Worm (Caenorhabditis elegans) whole organism, young adult: Measurements from ENCODE around the gene F14H3.6.
A peak's percentile ranks its signal among the peaks of the same experiment; 100 is the strongest.

Experiments used
- B0336.3 ChIP-seq: fragments of 200-800 bp; sonication (Bioruptor generic); IDR thresholded peaks from 2 replicates; pipeline ENCODE4 v1.3.6; 2022; ENCODE audit warnings: missing genetic modification characterization, missing compliant biosample characterization
- D2030.7 ChIP-seq: fragments of 200-800 bp; sonication (Bioruptor generic); IDR thresholded peaks from 2 replicates; pipeline ENCODE4 v1.3.6; 2022; ENCODE audit warnings: missing genetic modification reagents, missing genetic modification characterization, missing compliant biosample characterization
- F39B2.1 ChIP-seq: fragments of 200-800 bp; sonication (Bioruptor generic); IDR thresholded peaks from 2 replicates; pipeline ENCODE4 v1.3.6; 2022; ENCODE audit warnings: missing genetic modification reagents, missing genetic modification characterization, missing compliant biosample characterization
- F57A8.1 ChIP-seq: fragments of 200-800 bp; sonication (Bioruptor generic); optimal IDR thresholded peaks from 2 replicates; lab custom pipeline; 2018; ENCODE audit warnings: mild to moderate bottlenecking, missing genetic modification characterization, moderate library complexity, missing compliant biosample characterization
- Y56A3A.18 ChIP-seq: fragments of 200-800 bp; sonication (Bioruptor generic); IDR thresholded peaks from 2 replicates; pipeline ENCODE4 v1.3.6; 2022; ENCODE audit warnings: missing genetic modification reagents, missing genetic modification characterization, missing compliant biosample characterization
- Y95B8A.8 ChIP-seq: fragments of 200-800 bp; sonication (Bioruptor generic); IDR thresholded peaks from 2 replicates; pipeline ENCODE4 v1.3.6; 2022; ENCODE audit warnings: missing genetic modification reagents, missing genetic modification characterization, missing compliant biosample characterization
- ama-1 ChIP-seq, 3 experiments: fragments of 150-350 bp in 1 of 3; sonication (generic microtip) in 2 of 3; optimal IDR thresholded peaks; 2 replicates each; lab custom pipeline; 2014 to 2018; ENCODE audit warnings: missing biosample characterization in 2 of 3, missing genetic modification characterization in 2 of 3, missing genetic modification reagents in 2 of 3
- aptf-2 ChIP-seq: fragments of 200-800 bp; sonication (Bioruptor generic); conservative IDR thresholded peaks from 2 replicates; pipeline ENCODE4 v1.3.6; 2022; ENCODE audit warnings: missing genetic modification reagents, missing genetic modification characterization, missing compliant biosample characterization
- aptf-3 ChIP-seq: fragments of 200-800 bp; sonication (Bioruptor generic); IDR thresholded peaks from 2 replicates; pipeline ENCODE4 v1.3.6; 2022; ENCODE audit warnings: missing genetic modification characterization, missing compliant biosample characterization
- atf-7 ChIP-seq: sonication (generic microtip); optimal IDR thresholded peaks from 2 replicates; lab custom pipeline; 2017; ENCODE audit warnings: mild to moderate bottlenecking, missing genetic modification characterization, missing compliant biosample characterization
- bed-1 ChIP-seq: fragments of 200-800 bp; sonication (Bioruptor generic); IDR thresholded peaks from 2 replicates; pipeline ENCODE4 v1.3.6; 2022; ENCODE audit warnings: missing genetic modification reagents, missing genetic modification characterization, missing compliant biosample characterization
- die-1 ChIP-seq: sonication (generic microtip); optimal IDR thresholded peaks from 2 replicates; lab custom pipeline; 2016; ENCODE audit warnings: missing genotype, mild to moderate bottlenecking, missing genetic modification characterization, missing compliant biosample characterization
- dox-1 ChIP-seq: fragments of 200-800 bp; sonication (Bioruptor generic); IDR thresholded peaks from 2 replicates; pipeline ENCODE4 v1.3.6; 2022; ENCODE audit warnings: missing genetic modification reagents, missing genetic modification characterization, missing compliant biosample characterization
- egrh-3 ChIP-seq: fragments of 200-800 bp; sonication (Bioruptor generic); IDR thresholded peaks from 2 replicates; pipeline ENCODE4 v1.3.6; 2022; ENCODE audit warnings: missing genetic modification reagents, missing genetic modification characterization, missing compliant biosample characterization
- ekl-4 ChIP-seq: fragments of 200-800 bp; sonication (Bioruptor generic); IDR thresholded peaks from 2 replicates; pipeline ENCODE4 v1.3.6; 2022; ENCODE audit warnings: missing genetic modification reagents, missing genetic modification characterization, missing compliant biosample characterization
- hmg-1.2 ChIP-seq: fragments of 200-800 bp; sonication (Bioruptor generic); IDR thresholded peaks from 2 replicates; pipeline ENCODE4 v1.3.6; 2022; ENCODE audit warnings: missing genetic modification reagents, missing genetic modification characterization, missing compliant biosample characterization
- hmg-20 ChIP-seq: fragments of 200-800 bp; sonication (Bioruptor generic); IDR thresholded peaks from 2 replicates; pipeline ENCODE4 v1.3.6; 2022; ENCODE audit warnings: missing genetic modification reagents, missing genetic modification characterization, missing compliant biosample characterization
- hsf-1 ChIP-seq: fragments of 200-800 bp; sonication (Bioruptor generic); IDR thresholded peaks from 2 replicates; pipeline ENCODE4 v1.3.6; 2022; ENCODE audit warnings: missing genetic modification reagents, missing genetic modification characterization, missing compliant biosample characterization
- let-607 ChIP-seq, 2 experiments: fragments of 200-800 bp in 1 of 2; sonication (Bioruptor generic) in 1 of 2; sonication (generic microtip) in 1 of 2; optimal IDR thresholded peaks; 2 replicates each; lab custom pipeline; 2016 to 2018; ENCODE audit warnings: mild to moderate bottlenecking in 2 of 2, missing compliant biosample characterization in 2 of 2, missing genetic modification characterization in 2 of 2, moderate library complexity in 2 of 2, missing genotype in 1 of 2
- madf-6 ChIP-seq: fragments of 200-800 bp; sonication (Bioruptor generic); IDR thresholded peaks from 2 replicates; pipeline ENCODE4 v1.3.6; 2022; ENCODE audit warnings: missing genetic modification reagents, missing genetic modification characterization, missing compliant biosample characterization
- mcd-1 ChIP-seq: fragments of 200-800 bp; sonication (Bioruptor generic); IDR thresholded peaks from 2 replicates; pipeline ENCODE4 v1.3.6; 2022; ENCODE audit warnings: missing genetic modification reagents, missing genetic modification characterization, missing compliant biosample characterization
- nfyb-1 ChIP-seq: fragments of 200-800 bp; sonication (Bioruptor generic); IDR thresholded peaks from 2 replicates; pipeline ENCODE4 v1.3.6; 2022; ENCODE audit warnings: missing genetic modification reagents, missing genetic modification characterization, missing compliant biosample characterization
- nhr-80 ChIP-seq: sonication (generic microtip); optimal IDR thresholded peaks from 2 replicates; lab custom pipeline; 2016; ENCODE audit warnings: missing genetic modification characterization, missing compliant biosample characterization
- pbrm-1 ChIP-seq: fragments of 200-800 bp; sonication (Bioruptor generic); IDR thresholded peaks from 2 replicates; pipeline ENCODE4 v1.3.6; 2022; ENCODE audit warnings: missing genetic modification reagents, missing genetic modification characterization, missing compliant biosample characterization
- snpc-1.1 ChIP-seq: sonication (generic microtip); optimal IDR thresholded peaks from 2 replicates; lab custom pipeline; 2017; ENCODE audit warnings: missing genetic modification characterization, mild to moderate bottlenecking, missing compliant biosample characterization, antibody characterized with exemption, moderate library complexity, missing genotype, missing genetic modification reagents; ENCODE audit not compliant: insufficient read depth
- zfh-2 ChIP-seq: fragments of 200-800 bp; sonication (Bioruptor generic); conservative IDR thresholded peaks from 2 replicates; pipeline ENCODE4 v1.3.6; 2022; ENCODE audit warnings: missing genetic modification reagents, missing genetic modification characterization, missing compliant biosample characterization
- ztf-28 ChIP-seq: fragments of 200-800 bp; sonication (Bioruptor generic); IDR thresholded peaks from 2 replicates; pipeline ENCODE4 v1.3.6; 2022; ENCODE audit warnings: missing genetic modification reagents, missing genetic modification characterization, missing compliant biosample characterization

The F14H3.6 gene

DNA sequence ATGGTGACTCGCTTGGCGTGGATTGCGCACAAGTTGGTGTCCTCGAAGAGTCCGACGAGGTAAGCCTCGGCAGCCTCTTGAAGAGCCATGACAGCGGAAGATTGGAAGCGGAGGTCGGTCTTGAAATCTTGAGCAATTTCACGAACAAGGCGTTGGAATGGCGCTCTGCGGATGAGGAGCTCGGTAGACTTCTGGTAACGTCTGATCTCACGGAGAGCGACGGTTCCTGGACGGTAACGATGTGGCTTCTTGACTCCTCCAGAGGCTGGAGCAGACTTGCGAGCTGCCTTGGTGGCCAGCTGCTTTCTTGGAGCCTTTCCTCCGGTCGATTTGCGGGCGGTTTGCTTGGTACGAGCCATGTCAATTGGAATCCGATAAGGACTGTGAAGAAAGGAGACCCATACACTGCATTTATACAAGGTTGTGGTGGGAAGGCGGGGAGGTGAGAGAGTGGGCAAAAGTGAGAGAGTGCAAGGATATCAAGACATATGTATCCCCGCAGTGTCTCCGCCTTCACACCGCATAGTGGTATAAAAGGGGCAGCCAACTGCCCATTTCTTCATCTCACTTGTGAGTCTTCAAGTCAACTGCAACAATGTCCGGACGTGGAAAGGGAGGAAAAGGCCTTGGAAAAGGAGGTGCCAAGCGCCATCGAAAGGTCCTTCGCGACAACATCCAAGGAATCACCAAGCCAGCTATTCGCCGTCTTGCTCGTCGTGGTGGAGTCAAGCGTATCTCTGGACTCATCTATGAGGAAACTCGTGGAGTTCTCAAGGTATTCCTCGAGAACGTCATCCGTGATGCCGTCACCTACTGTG is 16.6 kb downstream of the F14H3.6 start, which contains the start of the genes his-2 and his-1:
Gene his-2 (minus strand): TSS at position 359 of the 818 bp plus-strand sequence.
Gene his-1 (plus strand): TSS at position 596 of the 818 bp plus-strand sequence.
- TF ChIP-seq nfyb-1 (GFP tag; lab: Robert Waterston, UW), result 0 out of 2 replicates have a peak, but pooled peaks have one; percentile 9
- peak; percentile 58; the same call in 1 of the 2 replicates for TF ChIP-seq zfh-2 (GFP tag; lab: Robert Waterston, UW)
- TF ChIP-seq egrh-3 (GFP tag; lab: Robert Waterston, UW), result peak; percentile 63; the same call in 1 of the 2 replicates
- TF ChIP-seq hsf-1, result 0 out of 2 replicates have a peak, but pooled peaks have one; percentile 35

DNA sequence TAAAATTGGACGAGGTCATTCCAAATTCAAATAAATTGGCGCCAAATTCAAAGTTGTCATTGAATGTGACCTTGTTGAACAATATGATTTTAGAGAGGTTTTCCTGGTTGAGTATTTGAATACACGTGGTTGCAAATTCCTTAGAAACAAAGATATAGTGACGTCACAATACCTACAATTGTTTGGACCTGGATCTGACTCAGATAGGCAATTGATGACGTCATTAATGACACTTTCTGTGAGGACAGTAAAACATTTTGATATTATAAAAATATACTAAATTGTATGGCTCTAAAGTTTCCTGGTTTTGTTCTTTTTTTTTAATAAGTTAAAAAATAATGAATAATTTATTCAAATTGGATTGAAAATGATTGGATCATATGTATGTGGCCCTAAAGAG is 17.3 kb downstream of the F14H3.6 start:
- TF ChIP-seq ztf-28, result no peak
- TF ChIP-seq Y56A3A.18 (GFP tag; lab: Robert Waterston, UW), result no peak
- no peak for TF ChIP-seq ama-1 (optimal IDR thresholded peaks at IDR 0.05; lab: Kevin White, UChicago)
- TF ChIP-seq ama-1 (GFP tag; optimal IDR thresholded peaks at IDR 0.05; lab: Kevin White, UChicago), result no peak
- TF ChIP-seq B0336.3 (GFP tag; lab: Robert Waterston, UW), result no peak
- TF ChIP-seq die-1 (tag; lab: Kevin White, UChicago), result no peak
- no peak for TF ChIP-seq F57A8.1 (GFP tag; lab: Kevin White, UChicago)
- no peak for TF ChIP-seq let-607 (tag; optimal IDR thresholded peaks at IDR 0.05; lab: Kevin White, UChicago)
- no peak for TF ChIP-seq snpc-1.1 (tag; lab: Kevin White, UChicago)
- TF ChIP-seq Y95B8A.8 (GFP tag; lab: Robert Waterston, UW), result no peak
- no peak for TF ChIP-seq atf-7 (tag; lab: Kevin White, UChicago)
- no peak for TF ChIP-seq bed-1 (GFP tag; lab: Robert Waterston, UW)
- TF ChIP-seq aptf-2 (GFP tag; lab: Robert Waterston, UW), result no peak
- no peak for TF ChIP-seq hmg-20 (GFP tag; lab: Robert Waterston, UW)
- TF ChIP-seq, all 124 proteins: peak for 0

DNA sequence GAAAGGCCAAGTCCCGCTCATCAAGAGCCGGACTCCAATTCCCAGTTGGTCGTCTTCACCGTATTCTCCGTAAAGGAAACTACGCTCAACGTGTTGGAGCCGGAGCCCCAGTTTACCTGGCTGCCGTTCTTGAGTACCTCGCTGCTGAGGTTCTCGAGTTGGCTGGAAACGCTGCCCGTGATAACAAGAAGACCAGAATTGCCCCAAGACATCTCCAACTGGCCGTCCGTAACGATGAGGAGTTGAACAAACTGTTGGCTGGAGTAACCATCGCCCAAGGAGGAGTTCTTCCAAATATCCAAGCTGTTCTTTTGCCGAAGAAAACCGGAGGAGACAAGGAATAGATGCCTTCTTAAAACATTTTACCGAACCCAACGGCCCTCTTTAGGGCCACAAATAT is 17.8 kb downstream of the F14H3.6 start:
- peak; percentile 31; the same call in 1 of the 2 replicates for TF ChIP-seq ekl-4

DNA sequence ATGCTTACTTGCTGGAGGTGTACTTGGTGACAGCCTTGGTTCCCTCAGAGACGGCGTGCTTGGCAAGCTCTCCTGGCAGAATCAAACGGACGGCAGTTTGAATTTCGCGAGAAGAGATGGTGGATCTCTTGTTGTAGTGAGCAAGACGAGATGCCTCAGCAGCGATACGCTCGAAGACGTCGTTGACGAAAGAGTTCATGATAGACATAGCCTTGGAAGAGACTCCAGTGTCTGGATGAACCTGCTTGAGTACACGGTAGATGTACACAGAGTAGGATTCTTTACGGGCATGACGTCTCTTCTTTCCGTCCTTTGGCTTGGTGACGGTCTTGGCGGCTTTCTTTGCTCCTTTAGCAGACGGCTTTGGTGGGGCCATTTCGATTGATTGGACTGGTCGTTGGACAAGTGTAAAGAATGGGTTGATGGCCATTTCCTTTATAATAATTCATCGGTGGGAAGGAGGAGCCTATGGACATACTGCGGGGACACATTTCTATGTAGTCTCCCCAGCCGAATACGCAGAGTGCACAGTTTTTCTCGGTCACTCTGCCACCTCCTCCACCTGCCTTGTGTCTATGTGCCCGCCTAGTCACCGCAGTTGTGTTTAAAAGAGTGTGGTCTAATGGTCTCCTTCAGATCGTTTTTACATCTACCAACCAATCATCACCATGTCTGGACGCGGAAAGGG is 18.4 kb downstream of the F14H3.6 start, which contains the start of the genes his-4 and his-3:
Gene his-4 (minus strand): TSS at position 376 of the 688 bp plus-strand sequence.
Gene his-3 (plus strand): TSS at position 669 of the 688 bp plus-strand sequence.
- 0 out of 2 replicates have a peak, but pooled peaks have one; percentile 15 for TF ChIP-seq dox-1 (GFP tag; lab: Robert Waterston, UW)
- TF ChIP-seq pbrm-1 (GFP tag; lab: Robert Waterston, UW), result peak; percentile 31
- TF ChIP-seq hsf-1, result 0 out of 2 replicates have a peak, but pooled peaks have one; percentile 15
- TF ChIP-seq nhr-80, result peak; percentile 17
- peak; percentile 88; the same call in 1 of the 2 replicates for TF ChIP-seq F39B2.1 (GFP tag; lab: Robert Waterston, UW)
- TF ChIP-seq hmg-1.2 (GFP tag; lab: Robert Waterston, UW), result peak; percentile 10; the same call in 1 of the 2 replicates
- 0 out of 2 replicates have a peak, but pooled peaks have one; percentile 13 for TF ChIP-seq mcd-1

DNA sequence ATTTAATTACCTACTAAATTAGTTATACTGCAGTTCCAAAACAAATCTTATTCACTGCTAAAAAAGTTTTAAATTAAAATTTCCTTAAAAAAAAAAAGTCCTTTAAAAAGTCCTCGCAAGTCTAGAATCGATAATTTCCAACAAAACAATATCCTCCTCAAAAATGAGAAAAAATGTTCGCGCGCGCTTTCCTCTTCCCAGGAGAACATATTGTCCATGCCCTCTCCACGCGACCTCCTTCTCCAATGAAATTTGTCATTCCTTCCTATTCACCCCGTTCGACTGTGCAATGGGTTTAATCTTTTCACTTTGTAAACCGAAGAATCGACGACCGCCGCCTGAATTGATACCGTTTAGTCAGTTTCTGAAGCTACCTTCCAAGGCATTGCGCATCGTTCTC is 22.5 kb downstream of the F14H3.6 start, which contains the start of gene T10C6.10:
Gene T10C6.10 (plus strand): TSS at position 248 of the 400 bp plus-strand sequence.
- TF ChIP-seq aptf-2 (GFP tag; lab: Robert Waterston, UW) (peak; percentile 97), madf-6 (GFP tag; lab: Robert Waterston, UW) (0 out of 2 replicates have a peak, but pooled peaks have one; percentile 15), D2030.7 (GFP tag; lab: Robert Waterston, UW) (no peak), aptf-3 (0 out of 2 replicates have a peak, but pooled peaks have one; percentile 65)
